Worm (Caenorhabditis elegans): ENCODE results near the gene B0563.6.

The B0563.6 gene

DNA sequence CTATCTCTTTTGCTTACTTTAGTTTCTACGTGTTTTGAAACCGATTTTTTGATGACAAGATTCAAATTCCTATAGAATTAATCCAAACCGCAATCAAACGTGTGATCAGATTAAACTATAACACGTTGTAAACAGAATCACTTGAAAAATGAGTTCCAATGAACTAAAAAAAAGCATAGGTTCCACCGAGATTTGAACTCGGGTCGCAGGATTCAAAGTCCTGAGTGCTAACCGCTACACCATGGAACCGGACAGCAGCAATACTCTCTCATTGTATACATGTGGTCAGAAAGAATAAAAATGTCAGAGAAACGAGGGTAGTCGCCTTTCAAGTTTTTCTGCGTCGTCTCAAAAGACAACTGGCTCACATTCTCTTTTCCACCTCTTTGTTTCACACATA, 46.1 kb upstream of the B0563.6 start (continued):
- TF ChIP-seq lin-1 (GFP tag; IDR thresholded peaks at IDR 0.05) (peak; percentile 51; the same call in 1 of the 2 replicates), zfp-2 (tag; optimal IDR thresholded peaks at IDR 0.05) (no peak), aly-2 (tag; optimal IDR thresholded peaks at IDR 0.05) (no peak), spr-3 (GFP tag; optimal IDR thresholded peaks at IDR 0.05) (peak; percentile 45), saeg-2 (GFP tag; IDR thresholded peaks at IDR 0.05) (0 out of 2 replicates have a peak, but pooled peaks have one; percentile 18), nhr-11 (tag; optimal IDR thresholded peaks at IDR 0.05) (no peak), spr-1 (tag; optimal IDR thresholded peaks at IDR 0.05) (peak; percentile 53), T20F7.1 (GFP tag; optimal IDR thresholded peaks at IDR 0.05) (peak; percentile 50), ceh-28 (tag; optimal IDR thresholded peaks at IDR 0.05) (no peak)

DNA sequence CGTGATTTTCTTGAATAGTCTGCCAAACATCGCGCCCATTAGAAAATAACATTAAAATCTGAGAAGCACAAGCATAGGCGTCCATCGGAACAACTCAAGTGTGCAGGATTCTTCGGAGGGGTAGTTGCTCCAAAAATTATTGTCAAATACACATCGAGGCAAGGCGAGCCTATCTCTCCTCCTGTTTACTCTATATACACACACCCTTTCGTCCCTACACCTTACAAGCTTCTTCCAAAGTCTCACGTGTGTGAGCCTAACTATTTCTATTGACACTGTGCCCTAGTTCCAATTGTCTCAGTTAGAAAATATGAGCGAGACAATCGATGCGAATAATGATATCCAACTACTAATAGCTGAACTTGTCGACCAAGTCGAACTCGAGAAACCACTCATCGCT, 45.6 kb upstream of the B0563.6 start:
- TF ChIP-seq ceh-62 (tag; optimal IDR thresholded peaks at IDR 0.05), result no peak
- TF ChIP-seq pha-4 (GFP tag; IDR thresholded peaks at IDR 0.05), result no peak
- TF ChIP-seq pha-4 (tag; optimal IDR thresholded peaks at IDR 0.05), result peak; percentile 67

DNA sequence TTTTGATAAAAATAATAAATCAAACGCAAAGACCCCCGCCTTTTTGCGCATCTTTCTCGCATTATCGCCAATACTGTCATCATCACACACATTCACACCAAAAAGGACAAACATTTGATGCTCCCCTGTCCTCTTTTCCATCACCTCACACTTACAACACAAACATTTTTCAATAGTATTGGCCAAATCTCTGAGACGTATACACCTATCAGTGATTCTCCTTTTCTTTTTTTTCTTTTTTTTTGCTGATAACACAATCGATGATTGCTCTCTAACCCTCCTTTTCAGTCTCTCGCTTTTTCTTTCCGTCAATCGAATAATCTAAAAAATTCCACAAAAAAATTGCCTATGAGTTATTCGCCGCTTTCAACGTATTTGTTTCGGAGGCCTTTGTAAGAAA, 40.6 kb upstream of the B0563.6 start:
- TF ChIP-seq jun-1 (tag; optimal IDR thresholded peaks at IDR 0.05) (no peak), ceh-44 (GFP tag; IDR thresholded peaks at IDR 0.05) (no peak), nhr-10 (tag; optimal IDR thresholded peaks at IDR 0.05) (no peak), nhr-41 (GFP tag; IDR thresholded peaks at IDR 0.05) (no peak), zip-2 (tag; optimal IDR thresholded peaks at IDR 0.05) (no peak), mdl-1 (tag; optimal IDR thresholded peaks at IDR 0.05) (no peak), lsy-2 (tag; optimal IDR thresholded peaks at IDR 0.05) (no peak), Y75B8A.6 (GFP tag; IDR thresholded peaks at IDR 0.05) (no peak), unc-39 (tag; optimal IDR thresholded peaks at IDR 0.05) (no peak), nhr-76 (tag; optimal IDR thresholded peaks at IDR 0.05) (no peak), cey-2 (tag; optimal IDR thresholded peaks at IDR 0.05; ENCODE audit: borderline replicate concordance, insufficient read depth) (no peak), duxl-1 (tag; optimal IDR thresholded peaks at IDR 0.05; ENCODE audit: poor library complexity) (no peak), lin-38 (GFP tag; IDR thresholded peaks at IDR 0.05) (no peak), F10B5.3 (tag; optimal IDR thresholded peaks at IDR 0.05) (no peak), ama-1 (optimal IDR thresholded peaks at IDR 0.05) (no peak), snpc-4 (tag; optimal IDR thresholded peaks at IDR 0.05) (no peak), lir-3 (tag; optimal IDR thresholded peaks at IDR 0.05) (no peak), ceh-82 (tag; optimal IDR thresholded peaks at IDR 0.05) (no peak), spr-3 (GFP tag; optimal IDR thresholded peaks at IDR 0.05) (no peak), ces-1 (GFP tag; optimal IDR thresholded peaks at IDR 0.05) (no peak), ZK337.2 (GFP tag; IDR thresholded peaks at IDR 0.05) (no peak), daf-16 (GFP tag; optimal IDR thresholded peaks at IDR 0.05) (no peak), daf-16 (tag; optimal IDR thresholded peaks at IDR 0.05) (peak; percentile 80), dve-1 (tag; optimal IDR thresholded peaks at IDR 0.05; ENCODE audit: insufficient read depth) (peak; percentile 58), tra-1 (GFP tag; IDR thresholded peaks at IDR 0.05) (no peak), mes-2 (tag; optimal IDR thresholded peaks at IDR 0.05; ENCODE audit: poor library complexity, severe bottlenecking) (peak; percentile 10), hlh-11 (tag; optimal IDR thresholded peaks at IDR 0.05) (peak; percentile 60), ceh-32 (tag; optimal IDR thresholded peaks at IDR 0.05; ENCODE audit: poor library complexity) (no peak), ceh-28 (tag; optimal IDR thresholded peaks at IDR 0.05) (no peak), nhr-28 (tag; optimal IDR thresholded peaks at IDR 0.05) (peak; percentile 51), arid-1 (GFP tag; conservative IDR thresholded peaks at IDR 0.05) (no peak), ceh-20 (GFP tag; IDR thresholded peaks at IDR 0.05) (0 out of 2 replicates have a peak, but pooled peaks have one; percentile 37), nhr-6 (tag; optimal IDR thresholded peaks at IDR 0.05) (peak; percentile 12), zfp-3 (GFP tag; conservative IDR thresholded peaks at IDR 0.05) (no peak), lin-29 (GFP tag; IDR thresholded peaks at IDR 0.05) (no peak), fos-1 (tag; optimal IDR thresholded peaks at IDR 0.05) (no peak), aly-2 (tag; optimal IDR thresholded peaks at IDR 0.05) (no peak), nhr-237 (tag; optimal IDR thresholded peaks at IDR 0.05) (no peak), sdz-12 (GFP tag; optimal IDR thresholded peaks at IDR 0.05) (no peak), Y48G9A.11 (GFP tag; IDR thresholded peaks at IDR 0.05) (no peak)

All from whole organism, L4 larva.